Fruit fly (Drosophila melanogaster) whole organism, embryonic: Measurements from ENCODE around the gene Agpat1.

Source experiments
- Adf1 ChIP-seq: fragments of 200-800 bp; sonication (Bioruptor generic); IDR thresholded peaks from 2 replicates; pipeline ENCODE4 v1.3.6; 2022; ENCODE audit warnings: missing biosample characterization, missing genetic modification characterization
- CG11723 ChIP-seq: fragments of 200-800 bp; sonication (Bioruptor generic); optimal IDR thresholded peaks from 2 replicates; lab custom pipeline; 2017; ENCODE audit warnings: missing biosample characterization, mild to moderate bottlenecking, missing genetic modification characterization
- CG12299 ChIP-seq: fragments of 200-800 bp; sonication (Bioruptor generic); optimal IDR thresholded peaks from 2 replicates; lab custom pipeline; 2018; ENCODE audit warnings: missing biosample characterization, mild to moderate bottlenecking, missing genetic modification characterization
- CG12744 ChIP-seq: fragments of 200-800 bp; sonication (Bioruptor generic); optimal IDR thresholded peaks from 2 replicates; lab custom pipeline; 2016; ENCODE audit warnings: missing biosample characterization, missing genetic modification characterization
- CG16779 ChIP-seq: fragments of 200-800 bp; sonication (Bioruptor generic); IDR thresholded peaks from 2 replicates; pipeline ENCODE4 v1.3.6; 2022; ENCODE audit warnings: missing biosample characterization, missing genetic modification characterization
- CG1792 ChIP-seq: fragments of 200-800 bp; sonication (Bioruptor generic); optimal IDR thresholded peaks from 2 replicates; lab custom pipeline; 2016; ENCODE audit warnings: missing biosample characterization, missing genetic modification characterization
- CG31365 ChIP-seq: fragments of 200-800 bp; sonication (Bioruptor generic); optimal IDR thresholded peaks from 2 replicates; lab custom pipeline; 2018; ENCODE audit warnings: missing biosample characterization, mild to moderate bottlenecking, missing genetic modification characterization
- CG3726 ChIP-seq: fragments of 200-800 bp; sonication (Bioruptor generic); IDR thresholded peaks from 3 replicates; pipeline ENCODE4, ENCODE4 v1.3.6; 2022; ENCODE audit warnings: missing biosample characterization, missing genetic modification characterization
- CG5245 ChIP-seq: fragments of 200-800 bp; sonication (Bioruptor generic); optimal IDR thresholded peaks from 3 replicates; lab custom pipeline; 2016; ENCODE audit warnings: missing biosample characterization, missing genetic modification characterization
- CG6175 ChIP-seq: fragments of 200-800 bp; sonication (Bioruptor generic); IDR thresholded peaks from 3 replicates; pipeline ENCODE4 v1.3.6; 2022; ENCODE audit warnings: missing biosample characterization, missing genetic modification characterization
- CG6254 ChIP-seq: fragments of 200-800 bp; sonication (Bioruptor generic); optimal IDR thresholded peaks from 3 replicates; lab custom pipeline; 2017; ENCODE audit warnings: mild to moderate bottlenecking, missing biosample characterization, missing genetic modification reagents, missing genetic modification characterization
- CG6654 ChIP-seq: fragments of 200-800 bp; sonication (Bioruptor generic); optimal IDR thresholded peaks from 2 replicates; lab custom pipeline; 2017; ENCODE audit warnings: missing biosample characterization, mild to moderate bottlenecking, missing genetic modification characterization
- CG6689 ChIP-seq: fragments of 200-800 bp; sonication (Bioruptor generic); IDR thresholded peaks from 2 replicates; pipeline ENCODE4 v1.3.6; 2022; ENCODE audit warnings: missing biosample characterization, missing genetic modification characterization
- CG7987 ChIP-seq: fragments of 200-800 bp; sonication (Bioruptor generic); optimal IDR thresholded peaks from 2 replicates; lab custom pipeline; 2018; ENCODE audit warnings: missing biosample characterization, mild to moderate bottlenecking, missing genetic modification characterization, moderate library complexity
- CG8290 ChIP-seq, 3 experiments: fragments of 200-800 bp; sonication (Bioruptor generic); optimal IDR thresholded peaks; 2 replicates each; lab custom pipeline; 2016 to 2019; ENCODE audit warnings: missing biosample characterization in 3 of 3, missing genetic modification characterization in 3 of 3, mild to moderate bottlenecking in 2 of 3, moderate library complexity in 1 of 3
- CG9797 ChIP-seq: fragments of 200-800 bp; sonication (Bioruptor generic); optimal IDR thresholded peaks from 3 replicates; lab custom pipeline; 2018; ENCODE audit warnings: missing biosample characterization, mild to moderate bottlenecking, missing genetic modification characterization
- CG9876 ChIP-seq: fragments of 200-800 bp; sonication (Bioruptor generic); optimal IDR thresholded peaks from 2 replicates; lab custom pipeline; 2016; ENCODE audit warnings: missing biosample characterization, missing genetic modification characterization
- CG9932 ChIP-seq: fragments of 200-800 bp; sonication (Bioruptor generic); IDR thresholded peaks from 2 replicates; pipeline ENCODE4 v1.3.6; 2022; ENCODE audit warnings: missing biosample characterization, missing genetic modification characterization
- Dip2 ChIP-seq: fragments of 200-800 bp; sonication (Bioruptor generic); IDR thresholded peaks from 2 replicates; pipeline ENCODE4 v1.3.6; 2022; ENCODE audit warnings: missing biosample characterization, missing genetic modification characterization
- Elba2 ChIP-seq: fragments of 200-800 bp; sonication (Bioruptor generic); optimal IDR thresholded peaks from 3 replicates; lab custom pipeline; 2016; ENCODE audit warnings: missing biosample characterization, missing genetic modification characterization
- Ets65A ChIP-seq: fragments of 200-800 bp; sonication (Bioruptor generic); peaks from one replicate; lab custom pipeline; 2016; ENCODE audit warnings: missing biosample characterization, missing genetic modification characterization
- HLH3B ChIP-seq: fragments of 200-800 bp; sonication (Bioruptor generic); IDR thresholded peaks from 2 replicates; pipeline ENCODE4 v1.3.6; 2022; ENCODE audit warnings: missing biosample characterization, missing genetic modification characterization
- Hr51 ChIP-seq, 2 experiments: fragments of 200-800 bp; sonication (Bioruptor generic); optimal IDR thresholded peaks; 2 replicates in 1 of 2; 3 replicates in 1 of 2; lab custom pipeline; 2016 to 2018; ENCODE audit warnings: missing biosample characterization in 2 of 2, missing genetic modification characterization in 2 of 2, mild to moderate bottlenecking in 1 of 2, moderate library complexity in 1 of 2
- Hr78 ChIP-seq, 2 experiments: fragments of 200-800 bp in 1 of 2; fragments of >200 bp in 1 of 2; sonication (Bioruptor generic) in 1 of 2; optimal IDR thresholded peaks; 2 replicates each; lab custom pipeline; 2017 to 2019; ENCODE audit warnings: missing biosample characterization in 2 of 2, missing genetic modification characterization in 2 of 2, mild to moderate bottlenecking in 1 of 2, moderate library complexity in 1 of 2
- Lim3 ChIP-seq: fragments of 200-800 bp; sonication (Bioruptor generic); IDR thresholded peaks from 2 replicates; pipeline ENCODE4 v1.3.6; 2022; ENCODE audit warnings: missing biosample characterization, missing genetic modification characterization
- NC2β ChIP-seq: fragments of 200-800 bp; sonication (Bioruptor generic); optimal IDR thresholded peaks from 2 replicates; lab custom pipeline; 2016; ENCODE audit warnings: missing biosample characterization, missing genetic modification characterization
- Neu2 ChIP-seq: fragments of 200-800 bp; sonication (Bioruptor generic); optimal IDR thresholded peaks from 3 replicates; lab custom pipeline; 2016; ENCODE audit warnings: missing biosample characterization, missing genetic modification characterization, borderline replicate concordance
- Oaz ChIP-seq: fragments of 200-800 bp; sonication (Bioruptor generic); IDR thresholded peaks from 2 replicates; pipeline ENCODE4 v1.3.6; 2022; ENCODE audit warnings: missing biosample characterization, missing genetic modification characterization
- TFAM ChIP-seq: fragments of 200-800 bp; sonication (Bioruptor generic); optimal IDR thresholded peaks from 2 replicates; lab custom pipeline; 2017; ENCODE audit warnings: missing biosample characterization, missing genetic modification characterization, inconsistent platforms
- amos ChIP-seq: fragments of 200-800 bp; sonication (Bioruptor generic); IDR thresholded peaks from 2 replicates; pipeline ENCODE4 v1.3.6; 2022; ENCODE audit warnings: missing biosample characterization, missing genetic modification characterization; ENCODE audit not compliant: partially characterized antibody
- ase ChIP-seq: fragments of 200-800 bp; sonication (Bioruptor generic); IDR thresholded peaks from 3 replicates; pipeline ENCODE4 v1.3.6; 2022; ENCODE audit warnings: missing biosample characterization, missing genetic modification characterization
- danr ChIP-seq: fragments of 200-800 bp; sonication (Bioruptor generic); IDR thresholded peaks from 2 replicates; pipeline ENCODE4 v1.3.6; 2022; ENCODE audit warnings: missing biosample characterization, missing genetic modification characterization
- disco-r ChIP-seq: fragments of 200-800 bp; sonication (Bioruptor generic); optimal IDR thresholded peaks from 2 replicates; lab custom pipeline; 2016; ENCODE audit warnings: missing biosample characterization, missing genetic modification characterization
- dm ChIP-seq: fragments of 200-800 bp; sonication (Bioruptor generic); optimal IDR thresholded peaks from 3 replicates; lab custom pipeline; 2016; ENCODE audit warnings: missing biosample characterization, missing genetic modification characterization
- exex ChIP-seq: fragments of 200-800 bp; sonication (Bioruptor generic); optimal IDR thresholded peaks from 4 replicates; lab custom pipeline; 2018; ENCODE audit warnings: missing biosample characterization, mild to moderate bottlenecking, missing genetic modification characterization, moderate library complexity
- gsb ChIP-seq: fragments of 200-800 bp; sonication (Bioruptor generic); IDR thresholded peaks from 2 replicates; pipeline ENCODE4 v1.3.6; 2022; ENCODE audit warnings: missing biosample characterization, missing genetic modification characterization
- hbn ChIP-seq: fragments of 200-800 bp; sonication (Bioruptor generic); IDR thresholded peaks from 2 replicates; pipeline ENCODE4 v1.3.6; 2022; ENCODE audit warnings: missing biosample characterization, missing genetic modification characterization; ENCODE audit not compliant: partially characterized antibody
- hkb ChIP-seq, 2 experiments: fragments of 200-800 bp in 1 of 2; fragments of >200 bp in 1 of 2; sonication (Bioruptor generic) in 1 of 2; IDR thresholded peaks in 1 of 2; optimal IDR thresholded peaks in 1 of 2; 2 replicates each; pipeline versions ENCODE4 v1.3.6 to Lab custom; 2017 to 2022; ENCODE audit warnings: missing biosample characterization in 1 of 2, missing genetic modification characterization in 1 of 2
- insv ChIP-seq, 2 experiments: fragments of 200-800 bp; sonication (Bioruptor generic); optimal IDR thresholded peaks; 3 replicates each; lab custom pipeline; 2016 to 2018; ENCODE audit warnings: missing biosample characterization in 2 of 2, missing genetic modification characterization in 2 of 2
- inv ChIP-seq: fragments of 200-800 bp; sonication (Bioruptor generic); IDR thresholded peaks from 2 replicates; pipeline ENCODE4 v1.3.6; 2022; ENCODE audit warnings: missing biosample characterization, missing genetic modification characterization; ENCODE audit not compliant: partially characterized antibody
- nau ChIP-seq: fragments of 200-800 bp; sonication (Bioruptor generic); optimal IDR thresholded peaks from 3 replicates; lab custom pipeline; 2017; ENCODE audit warnings: missing biosample characterization, mild to moderate bottlenecking, missing genetic modification characterization, missing genetic modification reagents
- ranshi ChIP-seq: fragments of 200-800 bp; sonication (Bioruptor generic); IDR thresholded peaks from 2 replicates; pipeline ENCODE4 v1.3.6; 2022; ENCODE audit warnings: missing biosample characterization, missing genetic modification characterization
- sc ChIP-seq, 3 experiments: fragments of >200 bp in 2 of 3; fragments of 200-800 bp in 1 of 3; sonication (Bioruptor generic) in 1 of 3; optimal IDR thresholded peaks; 2 replicates in 2 of 3; 3 replicates in 1 of 3; lab custom pipeline; 2017; ENCODE audit warnings: mild to moderate bottlenecking in 1 of 3, missing biosample characterization in 1 of 3, missing genetic modification characterization in 1 of 3, missing genetic modification reagents in 1 of 3
- sd ChIP-seq: fragments of 200-800 bp; sonication (Bioruptor generic); optimal IDR thresholded peaks from 3 replicates; lab custom pipeline; 2018; ENCODE audit warnings: missing biosample characterization, mild to moderate bottlenecking, missing genetic modification characterization, moderate library complexity
- sens ChIP-seq: fragments of 200-800 bp; sonication (Bioruptor generic); peaks from one replicate; lab custom pipeline; 2016; ENCODE audit warnings: missing biosample characterization, missing genetic modification characterization
- tgo ChIP-seq: fragments of 200-800 bp; sonication (Bioruptor generic); IDR thresholded peaks from 3 replicates; pipeline ENCODE4 v1.3.6; 2022; ENCODE audit warnings: missing biosample characterization, missing genetic modification characterization
- tx ChIP-seq: fragments of 200-800 bp; sonication (Bioruptor generic); optimal IDR thresholded peaks from 2 replicates; lab custom pipeline; 2016; ENCODE audit warnings: missing biosample characterization, missing genetic modification characterization
- vvl ChIP-seq: fragments of 200-800 bp; sonication (Bioruptor generic); IDR thresholded peaks from 2 replicates; pipeline ENCODE4 v1.3.6; 2022; ENCODE audit warnings: missing biosample characterization, missing genetic modification characterization
- zfh2 ChIP-seq: fragments of 200-800 bp; sonication (Bioruptor generic); optimal IDR thresholded peaks from 2 replicates; lab custom pipeline; 2016; ENCODE audit warnings: missing biosample characterization, missing genetic modification characterization

The Agpat1 gene

dm6 chrX:12755017-12755563, 10.0 kb upstream of the Agpat1 start (continued):
- TF ChIP-seq CG8290 (GFP tag; optimal IDR thresholded peaks at IDR 0.05; lab: Kevin White, UChicago) (no peak), CG8290 (tag; optimal IDR thresholded peaks at IDR 0.05; lab: Kevin White, UChicago) (peak in 1 of 2 experiments; percentile 85), CG9797 (GFP tag; lab: Kevin White, UChicago) (no peak), Hr78 (GFP tag; optimal IDR thresholded peaks at IDR 0.05; lab: Kevin White, UChicago) (no peak), CG5245 (GFP tag; lab: Kevin White, UChicago) (peak; percentile 8), CG6689 (peak; percentile 74; the same call in 1 of the 2 replicates), CG31365 (tag; lab: Kevin White, UChicago) (no peak), sens (GFP tag; lab: Kevin White, UChicago) (peak; percentile 83), Elba2 (no peak), CG12299 (tag; lab: Kevin White, UChicago) (peak; percentile 57), CG6654 (GFP tag; lab: Kevin White, UChicago) (no peak), NC2β (no peak), Hr51 (GFP tag; optimal IDR thresholded peaks at IDR 0.05; lab: Kevin White, UChicago) (peak; percentile 58 to 75), hbn (no peak), ase (peak; percentile 58; the same call in 1 of the 3 replicates), CG3726 (GFP tag; lab: Robert Waterston, UW) (no peak; the same call in 2 of the 3 replicates), CG11723 (GFP tag; lab: Kevin White, UChicago) (peak; percentile 39), sc (optimal IDR thresholded peaks at IDR 0.05; lab: Kevin White, UChicago) (no peak), sc (GFP tag; optimal IDR thresholded peaks at IDR 0.05; lab: Kevin White, UChicago) (peak; percentile 11), exex (peak; percentile 66), sd (tag; lab: Kevin White, UChicago) (no peak), tx (GFP tag; lab: Kevin White, UChicago) (peak; percentile 42), Oaz (GFP tag; lab: Robert Waterston, UW) (peak; percentile 44; the same call in 1 of the 2 replicates), TFAM (GFP tag; lab: Kevin White, UChicago) (no peak), gsb (GFP tag; lab: Robert Waterston, UW) (peak; percentile 81), inv (GFP tag; lab: Robert Waterston, UW) (no peak), vvl (GFP tag; lab: Robert Waterston, UW) (peak; percentile 81), ranshi (peak; percentile 71), CG6254 (no peak), CG1792 (GFP tag; lab: Kevin White, UChicago) (no peak), CG7987 (GFP tag; lab: Kevin White, UChicago) (peak; percentile 18), tgo (GFP tag; lab: Robert Waterston, UW) (peak; percentile 81), Adf1 (GFP tag; lab: Robert Waterston, UW) (no peak), CG9876 (GFP tag; lab: Kevin White, UChicago) (peak; percentile 22), Ets65A (GFP tag; lab: Kevin White, UChicago) (peak; percentile 95), Lim3 (GFP tag; lab: Robert Waterston, UW) (no peak), zfh2 (peak; percentile 80), Dip2 (GFP tag; lab: Robert Waterston, UW) (no peak), HLH3B (peak; percentile 76), danr (peak; percentile 77), hkb (optimal IDR thresholded peaks at IDR 0.05; lab: Kevin White, UChicago) (no peak), hkb (GFP tag; IDR thresholded peaks at IDR 0.05; lab: Robert Waterston, UW) (peak; percentile 79), CG9932 (GFP tag; lab: Robert Waterston, UW) (peak; percentile 93), CG6175 (GFP tag; lab: Robert Waterston, UW) (no peak), CG12744 (no peak), nau (GFP tag; lab: Kevin White, UChicago) (no peak), amos (GFP tag; lab: Robert Waterston, UW) (no peak), dm (no peak), Neu2 (GFP tag; lab: Kevin White, UChicago) (no peak), insv (GFP tag; optimal IDR thresholded peaks at IDR 0.05; lab: Kevin White, UChicago) (peak in 1 of 2 experiments; percentile 37), disco-r (GFP tag; lab: Kevin White, UChicago) (no peak), CG16779 (GFP tag; lab: Robert Waterston, UW) (peak; percentile 49; the same call in 1 of the 2 replicates)
